Worm (Caenorhabditis elegans) whole organism, L3 larva: ENCODE results near the gene glo-4.

Experiments used
- elt-3 ChIP-seq, 3 experiments: fragments of 150-350 bp in 1 of 3; sonication (generic microtip) in 2 of 3; optimal IDR thresholded peaks; 2 replicates in 2 of 3; 4 replicates in 1 of 3; lab custom pipeline; 2014 to 2017; ENCODE audit warnings: missing biosample characterization in 3 of 3, missing genetic modification characterization in 3 of 3
- nhr-77 ChIP-seq: fragments of 150-350 bp; optimal IDR thresholded peaks from 2 replicates; lab custom pipeline; 2014; ENCODE audit warnings: missing biosample characterization, missing genetic modification characterization
- pqm-1 ChIP-seq: fragments of 150-350 bp; optimal IDR thresholded peaks from 2 replicates; lab custom pipeline; 2017; ENCODE audit warnings: missing biosample characterization, missing genetic modification characterization, inconsistent platforms
- skn-1 ChIP-seq: fragments of 150-350 bp; optimal IDR thresholded peaks from 2 replicates; lab custom pipeline; 2014; ENCODE audit warnings: missing biosample characterization, missing genetic modification characterization
- unc-39 ChIP-seq: sonication (generic microtip); optimal IDR thresholded peaks from 4 replicates; lab custom pipeline; 2017; ENCODE audit warnings: missing biosample characterization, missing genetic modification characterization
- zag-1 ChIP-seq: fragments of 150-350 bp; optimal IDR thresholded peaks from 2 replicates; lab custom pipeline; 2014; ENCODE audit warnings: missing biosample characterization, missing genetic modification characterization
- ztf-4 ChIP-seq: fragments of 150-350 bp; optimal IDR thresholded peaks from 2 replicates; lab custom pipeline; 2014; ENCODE audit warnings: missing biosample characterization, missing genetic modification characterization

DNA sequence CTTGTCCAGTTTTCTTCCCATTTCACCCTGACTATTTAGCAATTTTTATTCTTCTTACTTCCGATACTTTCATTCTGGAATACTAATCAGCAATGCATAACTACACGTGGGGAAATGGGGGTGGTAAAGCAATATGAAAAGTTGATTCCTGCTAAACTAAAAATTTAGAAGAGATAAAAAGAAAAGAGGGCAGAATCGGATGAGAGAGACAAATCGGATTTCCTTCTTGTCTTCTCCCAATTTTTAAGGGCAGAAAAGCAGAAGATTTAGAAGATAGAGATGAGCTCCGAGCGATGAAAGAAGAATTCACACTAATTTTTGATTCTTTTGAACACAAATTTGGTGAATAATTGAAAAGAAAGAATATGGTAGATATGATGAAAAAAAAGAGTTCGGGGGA is 49.0 kb downstream of the glo-4 start:
- TF ChIP-seq pqm-1 (no peak), nhr-77 (tag; lab: Kevin White, UChicago) (no peak), elt-3 (tag; optimal IDR thresholded peaks at IDR 0.05; lab: Kevin White, UChicago) (no peak), ztf-4 (tag; lab: Kevin White, UChicago) (no peak), unc-39 (tag; lab: Kevin White, UChicago) (no peak), skn-1 (tag; lab: Kevin White, UChicago) (no peak), zag-1 (tag; lab: Kevin White, UChicago) (no peak)
